Worm (Caenorhabditis elegans) whole organism, early embryonic: ENCODE measurements around the gene trh-1.

Experiments
- B0310.2 ChIP-seq: sonication (generic microtip); optimal IDR thresholded peaks from 2 replicates; lab custom pipeline; 2016; ENCODE audit warnings: mild to moderate bottlenecking, missing genetic modification characterization, missing compliant biosample characterization
- F13C5.2 ChIP-seq: sonication (generic microtip); optimal IDR thresholded peaks from 2 replicates; lab custom pipeline; 2017; ENCODE audit warnings: mild to moderate bottlenecking, missing genetic modification characterization, inconsistent platforms, missing compliant biosample characterization
- ama-1 ChIP-seq: fragments of 150-350 bp; optimal IDR thresholded peaks from 2 replicates; lab custom pipeline; 2014
- ceh-36 ChIP-seq: sonication (generic microtip); optimal IDR thresholded peaks from 2 replicates; lab custom pipeline; 2016; ENCODE audit warnings: missing genetic modification characterization, inconsistent platforms, missing compliant biosample characterization
- ets-7 ChIP-seq: sonication (generic microtip); optimal IDR thresholded peaks from 2 replicates; lab custom pipeline; 2016; ENCODE audit warnings: missing genotype, missing genetic modification characterization, missing compliant biosample characterization
- flt-1 ChIP-seq: fragments of 200-800 bp; sonication (Bioruptor generic); IDR thresholded peaks from 2 replicates; pipeline ENCODE4 v1.3.6; 2022; ENCODE audit warnings: missing genetic modification characterization, missing compliant biosample characterization
- hmg-4 ChIP-seq: fragments of 200-800 bp; sonication (Bioruptor generic); optimal IDR thresholded peaks from 2 replicates; lab custom pipeline; 2018; ENCODE audit warnings: mild to moderate bottlenecking, missing genetic modification characterization, missing compliant biosample characterization
- scrt-1 ChIP-seq: fragments of 200-800 bp; sonication (Bioruptor generic); IDR thresholded peaks from 2 replicates; pipeline ENCODE4 v1.3.6; 2022; ENCODE audit warnings: missing genetic modification characterization, missing compliant biosample characterization
- sea-1 ChIP-seq: fragments of 200-800 bp; sonication (Bioruptor generic); conservative IDR thresholded peaks from 2 replicates; pipeline ENCODE4 v1.3.6; 2022; ENCODE audit warnings: missing genetic modification characterization, missing compliant biosample characterization
- tbx-37 ChIP-seq: fragments of 200-800 bp; sonication (Bioruptor generic); conservative IDR thresholded peaks from 2 replicates; pipeline ENCODE4 v1.3.6; 2022; ENCODE audit warnings: missing genetic modification reagents, missing genetic modification characterization, missing compliant biosample characterization
- tra-4 ChIP-seq: sonication (generic microtip); optimal IDR thresholded peaks from 2 replicates; lab custom pipeline; 2017; ENCODE audit warnings: missing genetic modification characterization, missing compliant biosample characterization

DNA sequence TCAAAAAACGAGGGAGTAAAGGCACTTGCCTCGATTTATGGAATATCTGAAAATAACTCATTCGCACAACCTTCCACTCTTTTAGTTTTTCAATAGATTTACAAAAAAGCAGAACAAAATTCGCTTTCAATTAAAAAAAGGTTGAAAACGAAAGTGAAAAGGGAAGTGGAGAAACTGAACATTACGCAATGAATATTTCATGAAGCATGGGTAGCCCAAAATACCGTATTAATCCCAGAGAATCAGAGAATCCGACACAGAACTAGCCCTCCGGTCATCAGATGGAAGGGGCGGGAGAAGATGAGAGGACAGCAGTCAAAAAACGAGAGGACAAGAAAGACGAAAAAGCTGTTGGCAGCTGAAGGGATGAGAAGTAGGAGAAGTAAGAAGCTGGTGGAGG, 3.1 kb downstream of the trh-1 start, which contains the start of gene C30H6.5:
- no peak for TF ChIP-seq tbx-37 (GFP tag; lab: Robert Waterston, UW)
- TF ChIP-seq scrt-1 (GFP tag; lab: Robert Waterston, UW) = no peak
- TF ChIP-seq flt-1 (GFP tag; lab: Robert Waterston, UW) = no peak
- no peak for TF ChIP-seq B0310.2 (tag; lab: Kevin White, UChicago)
- TF ChIP-seq ets-7 (tag; lab: Kevin White, UChicago) = no peak
- no peak for TF ChIP-seq tra-4
- no peak for TF ChIP-seq ama-1 (lab: Kevin White, UChicago)
- TF ChIP-seq hmg-4 (GFP tag; lab: Kevin White, UChicago) = no peak
- no peak for TF ChIP-seq F13C5.2 (tag; lab: Kevin White, UChicago)
- TF ChIP-seq sea-1 = no peak
- TF ChIP-seq ceh-36 (tag; lab: Kevin White, UChicago) = no peak
